Worm (Caenorhabditis elegans) whole organism, young adult: ENCODE measurements around the gene Y111B2A.1.

Experiments used
- B0019.2 ChIP-seq: fragments of 200-800 bp; sonication (Bioruptor generic); conservative IDR thresholded peaks from 2 replicates; pipeline ENCODE4 v1.3.6; 2022; ENCODE audit warnings: missing genetic modification reagents, missing genetic modification characterization, missing compliant biosample characterization
- C06A6.2 ChIP-seq: fragments of 200-800 bp; sonication (Bioruptor generic); conservative IDR thresholded peaks from 2 replicates; pipeline ENCODE4 v1.3.6; 2022; ENCODE audit warnings: missing genetic modification characterization, missing compliant biosample characterization
- F10E7.11 ChIP-seq: sonication (generic microtip); optimal IDR thresholded peaks from 2 replicates; lab custom pipeline; 2017; ENCODE audit warnings: mild to moderate bottlenecking, missing genetic modification characterization, moderate library complexity, missing compliant biosample characterization
- F22D6.2 ChIP-seq: sonication (generic microtip); optimal IDR thresholded peaks from 2 replicates; lab custom pipeline; 2016; ENCODE audit warnings: mild to moderate bottlenecking, missing genetic modification characterization, missing compliant biosample characterization
- F39B2.1 ChIP-seq: fragments of 200-800 bp; sonication (Bioruptor generic); IDR thresholded peaks from 2 replicates; pipeline ENCODE4 v1.3.6; 2022; ENCODE audit warnings: missing genetic modification reagents, missing genetic modification characterization, missing compliant biosample characterization
- F49E8.2 ChIP-seq: sonication (generic microtip); optimal IDR thresholded peaks from 3 replicates; lab custom pipeline; 2017; ENCODE audit warnings: missing genetic modification characterization, mild to moderate bottlenecking, missing compliant biosample characterization, antibody characterized with exemption, moderate library complexity; ENCODE audit not compliant: insufficient read depth
- F52B5.7 ChIP-seq: sonication (generic microtip); optimal IDR thresholded peaks from 2 replicates; lab custom pipeline; 2016; ENCODE audit warnings: mild to moderate bottlenecking, missing genetic modification characterization, missing compliant biosample characterization
- K11D2.4 ChIP-seq: fragments of 200-800 bp; sonication (Bioruptor generic); IDR thresholded peaks from 2 replicates; pipeline ENCODE4 v1.3.6; 2022; ENCODE audit warnings: missing genetic modification reagents, missing genetic modification characterization, missing compliant biosample characterization
- T26A5.8 ChIP-seq: sonication (generic microtip); optimal IDR thresholded peaks from 2 replicates; lab custom pipeline; 2016; ENCODE audit warnings: missing genetic modification characterization, missing compliant biosample characterization
- Y53G8AR.9 ChIP-seq: fragments of 200-800 bp; sonication (Bioruptor generic); conservative IDR thresholded peaks from 2 replicates; pipeline ENCODE4 v1.3.6; 2022; ENCODE audit warnings: missing genetic modification reagents, missing genetic modification characterization, missing compliant biosample characterization
- Y67H2A.10 ChIP-seq: fragments of 200-800 bp; sonication (Bioruptor generic); conservative IDR thresholded peaks from 2 replicates; pipeline ENCODE4 v1.3.6; 2022; ENCODE audit warnings: missing genetic modification reagents, missing genetic modification characterization, missing compliant biosample characterization
- Y79H2A.3 ChIP-seq: fragments of 200-800 bp; sonication (Bioruptor generic); conservative IDR thresholded peaks from 2 replicates; pipeline ENCODE4 v1.3.6; 2022; ENCODE audit warnings: missing genetic modification reagents, missing genetic modification characterization, missing compliant biosample characterization
- ama-1 ChIP-seq, 3 experiments: fragments of 150-350 bp in 1 of 3; sonication (generic microtip) in 2 of 3; optimal IDR thresholded peaks; 2 replicates each; lab custom pipeline; 2014 to 2018; ENCODE audit warnings: missing biosample characterization in 2 of 3, missing genetic modification characterization in 2 of 3, missing genetic modification reagents in 2 of 3
- aptf-3 ChIP-seq: fragments of 200-800 bp; sonication (Bioruptor generic); IDR thresholded peaks from 2 replicates; pipeline ENCODE4 v1.3.6; 2022; ENCODE audit warnings: missing genetic modification characterization, missing compliant biosample characterization
- attf-3 ChIP-seq: fragments of 200-800 bp; sonication (Bioruptor generic); conservative IDR thresholded peaks from 2 replicates; pipeline ENCODE4 v1.3.6; 2022; ENCODE audit warnings: missing genetic modification reagents, missing genetic modification characterization, missing compliant biosample characterization
- attf-6 ChIP-seq: fragments of 200-800 bp; sonication (Bioruptor generic); IDR thresholded peaks from 2 replicates; pipeline ENCODE4 v1.3.6; 2022; ENCODE audit warnings: missing genetic modification reagents, missing genetic modification characterization, missing compliant biosample characterization
- bed-2 ChIP-seq: fragments of 200-800 bp; sonication (Bioruptor generic); IDR thresholded peaks from 2 replicates; pipeline ENCODE4 v1.3.6; 2022; ENCODE audit warnings: missing genetic modification reagents, missing genetic modification characterization, missing compliant biosample characterization
- ceh-100 ChIP-seq: fragments of 200-800 bp; sonication (Bioruptor generic); IDR thresholded peaks from 2 replicates; pipeline ENCODE4 v1.3.6; 2022; ENCODE audit warnings: missing genetic modification reagents, missing genetic modification characterization, missing compliant biosample characterization
- ceh-40 ChIP-seq: fragments of 200-800 bp; sonication (Bioruptor generic); IDR thresholded peaks from 2 replicates; pipeline ENCODE4 v1.3.6; 2022; ENCODE audit warnings: missing genetic modification characterization, missing compliant biosample characterization
- ceh-91 ChIP-seq: fragments of 200-800 bp; sonication (Bioruptor generic); IDR thresholded peaks from 2 replicates; pipeline ENCODE4 v1.3.6; 2022; ENCODE audit warnings: missing genetic modification reagents, missing genetic modification characterization, missing compliant biosample characterization
- dpl-1 ChIP-seq: fragments of 150-350 bp; optimal IDR thresholded peaks from 2 replicates; lab custom pipeline; 2014; ENCODE audit warnings: missing biosample characterization, missing genetic modification reagents, missing genetic modification characterization
- ekl-4 ChIP-seq: fragments of 200-800 bp; sonication (Bioruptor generic); IDR thresholded peaks from 2 replicates; pipeline ENCODE4 v1.3.6; 2022; ENCODE audit warnings: missing genetic modification reagents, missing genetic modification characterization, missing compliant biosample characterization
- fkh-3 ChIP-seq: sonication (generic microtip); optimal IDR thresholded peaks from 2 replicates; lab custom pipeline; 2016; ENCODE audit warnings: mild to moderate bottlenecking, missing genetic modification characterization, missing compliant biosample characterization
- gei-17 ChIP-seq: fragments of 200-800 bp; sonication (Bioruptor generic); optimal IDR thresholded peaks from 2 replicates; lab custom pipeline; 2018; ENCODE audit warnings: mild to moderate bottlenecking, missing genetic modification characterization, missing compliant biosample characterization
- hlh-12 ChIP-seq: sonication (generic microtip); optimal IDR thresholded peaks from 2 replicates; lab custom pipeline; 2016; ENCODE audit warnings: missing genetic modification characterization, missing compliant biosample characterization
- hlh-26 ChIP-seq: fragments of 200-800 bp; sonication (Bioruptor generic); conservative IDR thresholded peaks from 2 replicates; pipeline ENCODE4 v1.3.6; 2022; ENCODE audit warnings: missing genetic modification reagents, missing genetic modification characterization, missing compliant biosample characterization
- hmg-1.2 ChIP-seq: fragments of 200-800 bp; sonication (Bioruptor generic); IDR thresholded peaks from 2 replicates; pipeline ENCODE4 v1.3.6; 2022; ENCODE audit warnings: missing genetic modification reagents, missing genetic modification characterization, missing compliant biosample characterization
- lin-26 ChIP-seq: fragments of 200-800 bp; sonication (Bioruptor generic); IDR thresholded peaks from 2 replicates; pipeline ENCODE4 v1.3.6; 2022; ENCODE audit warnings: missing genetic modification reagents, missing genetic modification characterization, missing compliant biosample characterization
- lin-35 ChIP-seq, 3 experiments: fragments of 150-350 bp in 2 of 3; sonication (generic microtip) in 1 of 3; optimal IDR thresholded peaks; 2 replicates each; lab custom pipeline; 2014 to 2018; ENCODE audit warnings: missing biosample characterization in 3 of 3, missing genetic modification characterization in 3 of 3, missing genetic modification reagents in 3 of 3
- lsl-1 ChIP-seq: fragments of 200-800 bp; sonication (Bioruptor generic); optimal IDR thresholded peaks from 2 replicates; lab custom pipeline; 2018; ENCODE audit warnings: mild to moderate bottlenecking, missing genetic modification characterization, moderate library complexity, missing compliant biosample characterization
- madf-10 ChIP-seq: sonication (generic microtip); optimal IDR thresholded peaks from 2 replicates; lab custom pipeline; 2016; ENCODE audit warnings: mild to moderate bottlenecking, missing genetic modification characterization, missing compliant biosample characterization
- madf-6 ChIP-seq: fragments of 200-800 bp; sonication (Bioruptor generic); IDR thresholded peaks from 2 replicates; pipeline ENCODE4 v1.3.6; 2022; ENCODE audit warnings: missing genetic modification reagents, missing genetic modification characterization, missing compliant biosample characterization
- mel-28 ChIP-seq: sonication (generic microtip); optimal IDR thresholded peaks from 2 replicates; lab custom pipeline; 2016; ENCODE audit warnings: borderline replicate concordance, mild to moderate bottlenecking, missing genetic modification characterization, missing compliant biosample characterization
- nfyb-1 ChIP-seq: fragments of 200-800 bp; sonication (Bioruptor generic); IDR thresholded peaks from 2 replicates; pipeline ENCODE4 v1.3.6; 2022; ENCODE audit warnings: missing genetic modification reagents, missing genetic modification characterization, missing compliant biosample characterization
- nhr-179 ChIP-seq: sonication (generic microtip); optimal IDR thresholded peaks from 2 replicates; lab custom pipeline; 2016; ENCODE audit warnings: mild to moderate bottlenecking, missing genetic modification characterization, missing compliant biosample characterization
- nhr-27 ChIP-seq: fragments of 200-800 bp; sonication (Bioruptor generic); optimal IDR thresholded peaks from 2 replicates; lab custom pipeline; 2018; ENCODE audit warnings: mild to moderate bottlenecking, missing genetic modification characterization, moderate library complexity, missing compliant biosample characterization
- pbrm-1 ChIP-seq: fragments of 200-800 bp; sonication (Bioruptor generic); IDR thresholded peaks from 2 replicates; pipeline ENCODE4 v1.3.6; 2022; ENCODE audit warnings: missing genetic modification reagents, missing genetic modification characterization, missing compliant biosample characterization
- pha-4 ChIP-seq: fragments of 150-350 bp; sonication (generic microtip); optimal IDR thresholded peaks from 2 replicates; lab custom pipeline; 2014; ENCODE audit warnings: missing biosample characterization, missing genetic modification reagents, missing genetic modification characterization
- rpc-1 ChIP-seq, 2 experiments: fragments of 150-350 bp in 1 of 2; sonication (generic microtip) in 1 of 2; optimal IDR thresholded peaks; 2 replicates each; lab custom pipeline; 2014 to 2018; ENCODE audit warnings: missing biosample characterization in 1 of 2, missing genetic modification characterization in 1 of 2, missing genetic modification reagents in 1 of 2, missing genotype in 1 of 2
- snpc-1.1 ChIP-seq: sonication (generic microtip); optimal IDR thresholded peaks from 2 replicates; lab custom pipeline; 2017; ENCODE audit warnings: missing genetic modification characterization, mild to moderate bottlenecking, missing compliant biosample characterization, antibody characterized with exemption, moderate library complexity, missing genotype, missing genetic modification reagents; ENCODE audit not compliant: insufficient read depth
- snpc-1.3 ChIP-seq: sonication (generic microtip); optimal IDR thresholded peaks from 2 replicates; lab custom pipeline; 2017; ENCODE audit warnings: missing genetic modification characterization, mild to moderate bottlenecking, missing compliant biosample characterization, antibody characterized with exemption, moderate library complexity, missing genotype, missing genetic modification reagents; ENCODE audit not compliant: insufficient read depth
- tbx-9 ChIP-seq: sonication (generic microtip); optimal IDR thresholded peaks from 2 replicates; lab custom pipeline; 2016; ENCODE audit warnings: borderline replicate concordance, missing genetic modification characterization, inconsistent platforms, missing compliant biosample characterization
- zim-3 ChIP-seq: sonication (generic microtip); optimal IDR thresholded peaks from 2 replicates; lab custom pipeline; 2017; ENCODE audit warnings: mild to moderate bottlenecking, missing genetic modification characterization, moderate library complexity, missing compliant biosample characterization
- ztf-22 ChIP-seq: fragments of 200-800 bp; sonication (Bioruptor generic); optimal IDR thresholded peaks from 2 replicates; lab custom pipeline; 2018; ENCODE audit warnings: mild to moderate bottlenecking, missing genetic modification characterization, moderate library complexity, missing compliant biosample characterization
- ztf-25 ChIP-seq: fragments of 200-800 bp; sonication (Bioruptor generic); IDR thresholded peaks from 2 replicates; pipeline ENCODE4 v1.3.6; 2022; ENCODE audit warnings: missing genetic modification reagents, missing genetic modification characterization, missing compliant biosample characterization
- ztf-28 ChIP-seq: fragments of 200-800 bp; sonication (Bioruptor generic); IDR thresholded peaks from 2 replicates; pipeline ENCODE4 v1.3.6; 2022; ENCODE audit warnings: missing genetic modification reagents, missing genetic modification characterization, missing compliant biosample characterization
- ztf-3 ChIP-seq: fragments of 200-800 bp; sonication (Bioruptor generic); optimal IDR thresholded peaks from 2 replicates; lab custom pipeline; 2018; ENCODE audit warnings: mild to moderate bottlenecking, missing genetic modification characterization, missing compliant biosample characterization

The Y111B2A.1 gene

DNA sequence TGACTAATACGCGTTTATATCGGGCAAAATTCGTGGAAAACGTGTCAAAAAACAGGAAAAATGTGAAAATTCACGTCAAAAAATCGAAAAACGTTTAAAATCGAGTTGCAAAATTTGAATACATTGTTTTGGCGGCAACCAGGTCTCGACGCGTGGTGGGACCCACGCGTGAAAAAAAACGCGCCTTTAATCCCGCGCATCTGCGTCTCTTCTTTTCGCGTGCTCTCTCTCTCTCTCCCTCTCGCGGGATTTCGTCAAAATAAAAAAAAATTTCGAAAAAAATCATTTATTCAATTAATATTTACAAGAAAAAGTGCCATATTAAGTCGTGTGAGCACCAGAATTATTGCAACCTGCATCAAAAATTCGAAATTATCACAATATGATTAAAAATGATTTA is 42.1 kb downstream of the Y111B2A.1 start, which contains the start of gene ani-1 (continued):
- peak in 2 of 3 experiments; percentile 30 to 65 for TF ChIP-seq lin-35 (GFP tag; optimal IDR thresholded peaks at IDR 0.05; lab: Kevin White, UChicago)
- peak; percentile 82 for TF ChIP-seq lsl-1 (GFP tag; lab: Kevin White, UChicago)
- TF ChIP-seq nfyb-1 (GFP tag; lab: Robert Waterston, UW) = peak; percentile 65
- no peak for TF ChIP-seq ztf-25 (GFP tag; lab: Robert Waterston, UW)
- TF ChIP-seq nhr-27 = no peak
- peak; percentile 20 for TF ChIP-seq F52B5.7
- TF ChIP-seq tbx-9 = no peak
- peak; percentile 65; the same call in 1 of the 2 replicates for TF ChIP-seq ceh-100 (GFP tag; lab: Robert Waterston, UW)
- peak; percentile 93 for TF ChIP-seq madf-6 (GFP tag; lab: Robert Waterston, UW)
- TF ChIP-seq C06A6.2 = peak; percentile 32; the same call in 1 of the 2 replicates
- TF ChIP-seq ztf-28 (GFP tag; lab: Robert Waterston, UW) = peak; percentile 79
- no peak; the same call in 1 of the 2 replicates for TF ChIP-seq Y79H2A.3 (GFP tag; lab: Robert Waterston, UW)
- 0 out of 2 replicates have a peak, but pooled peaks have one; percentile 32 for TF ChIP-seq Y67H2A.10
- TF ChIP-seq hlh-26 (GFP tag; lab: Robert Waterston, UW) = no peak
- no peak for TF ChIP-seq F10E7.11 (tag; lab: Kevin White, UChicago)
- TF ChIP-seq fkh-3 = no peak
- TF ChIP-seq ztf-3 (GFP tag; lab: Kevin White, UChicago) = no peak
- no peak for TF ChIP-seq ceh-40 (GFP tag; lab: Robert Waterston, UW)
- no peak for TF ChIP-seq aptf-3 (GFP tag; lab: Robert Waterston, UW)
- no peak for TF ChIP-seq madf-10 (tag; lab: Kevin White, UChicago)
- TF ChIP-seq ztf-22 (GFP tag; lab: Kevin White, UChicago) = no peak
- no peak for TF ChIP-seq ama-1 (optimal IDR thresholded peaks at IDR 0.05; lab: Kevin White, UChicago)
- TF ChIP-seq ama-1 (GFP tag; optimal IDR thresholded peaks at IDR 0.05; lab: Kevin White, UChicago) = no peak
- no peak for TF ChIP-seq pha-4 (tag; lab: Kevin White, UChicago)
- TF ChIP-seq K11D2.4 = peak; percentile 66; the same call in 1 of the 2 replicates
- no peak for TF ChIP-seq F39B2.1 (GFP tag; lab: Robert Waterston, UW)
- no peak for TF ChIP-seq T26A5.8
- TF ChIP-seq hmg-1.2 (GFP tag; lab: Robert Waterston, UW) = peak; percentile 97
- peak; percentile 61 for TF ChIP-seq ekl-4
- peak; percentile 87 for TF ChIP-seq dpl-1 (GFP tag; lab: Kevin White, UChicago)
- TF ChIP-seq snpc-1.1 (tag; lab: Kevin White, UChicago) = peak; percentile 56
- TF ChIP-seq lin-26 (GFP tag; lab: Robert Waterston, UW) = 0 out of 2 replicates have a peak, but pooled peaks have one; percentile 8
- TF ChIP-seq rpc-1 (optimal IDR thresholded peaks at IDR 0.05; lab: Kevin White, UChicago) = no peak
- no peak for TF ChIP-seq rpc-1 (tag; optimal IDR thresholded peaks at IDR 0.05; lab: Kevin White, UChicago)
- TF ChIP-seq pbrm-1 (GFP tag; lab: Robert Waterston, UW) = 0 out of 2 replicates have a peak, but pooled peaks have one; percentile 48
- TF ChIP-seq snpc-1.3 = peak; percentile 68
- no peak for TF ChIP-seq mel-28 (tag; lab: Kevin White, UChicago)
- peak; percentile 32 for TF ChIP-seq F49E8.2
- TF ChIP-seq attf-3 (GFP tag; lab: Robert Waterston, UW) = no peak
- TF ChIP-seq attf-6 = 0 out of 2 replicates have a peak, but pooled peaks have one; percentile 10
- TF ChIP-seq ceh-91 = peak; percentile 85
- TF ChIP-seq Y53G8AR.9 (GFP tag; lab: Robert Waterston, UW) = peak; percentile 57; the same call in 1 of the 2 replicates
- TF ChIP-seq hlh-12 (tag; lab: Kevin White, UChicago) = no peak
- TF ChIP-seq B0019.2 (GFP tag; lab: Robert Waterston, UW) = peak; percentile 80
- TF ChIP-seq bed-2 (GFP tag; lab: Robert Waterston, UW) = no peak
- TF ChIP-seq F22D6.2 (tag; lab: Kevin White, UChicago) = no peak
- no peak for TF ChIP-seq nhr-179
- no peak for TF ChIP-seq gei-17 (GFP tag; lab: Kevin White, UChicago)
- TF ChIP-seq zim-3 = no peak
